Fruit fly (Drosophila melanogaster) whole organism, embryonic: ENCODE data around the gene CG46308.
A peak's percentile ranks its signal among the peaks of the same experiment; 100 is the strongest.

Experiments used
- Abd-B ChIP-seq: fragments of 200-800 bp; sonication (Bioruptor generic); optimal IDR thresholded peaks from 2 replicates; lab custom pipeline; 2018; ENCODE audit warnings: missing biosample characterization, mild to moderate bottlenecking, missing genetic modification characterization, moderate library complexity
- Aef1 ChIP-seq: fragments of 200-800 bp; sonication (Bioruptor generic); IDR thresholded peaks from 3 replicates; pipeline ENCODE4 v1.3.6; 2022; ENCODE audit warnings: missing biosample characterization, missing genetic modification characterization
- Atf-2 ChIP-seq: fragments of 200-800 bp; sonication (Bioruptor generic); optimal IDR thresholded peaks from 2 replicates; lab custom pipeline; 2016; ENCODE audit warnings: missing biosample characterization, missing genetic modification characterization
- Atf6 ChIP-seq: fragments of 200-800 bp; sonication (Bioruptor generic); IDR thresholded peaks from 2 replicates; pipeline ENCODE4 v1.3.6; 2022; ENCODE audit warnings: missing biosample characterization, missing genetic modification characterization
- B-H1 ChIP-seq: fragments of 200-800 bp; sonication (Bioruptor generic); IDR thresholded peaks from 3 replicates; pipeline ENCODE4 v1.3.6; 2022; ENCODE audit warnings: missing biosample characterization, missing genetic modification characterization
- CG10267 ChIP-seq: fragments of 200-800 bp; sonication (Bioruptor generic); optimal IDR thresholded peaks from 2 replicates; lab custom pipeline; 2018; ENCODE audit warnings: missing biosample characterization, mild to moderate bottlenecking, missing genetic modification characterization, moderate library complexity
- CG10979 ChIP-seq: fragments of 200-800 bp; sonication (Bioruptor generic); optimal IDR thresholded peaks from 2 replicates; lab custom pipeline; 2018; ENCODE audit warnings: missing biosample characterization, mild to moderate bottlenecking, missing genetic modification characterization, moderate library complexity
- CG12104 ChIP-seq: fragments of 200-800 bp; sonication (Bioruptor generic); optimal IDR thresholded peaks from 3 replicates; lab custom pipeline; 2016; ENCODE audit warnings: missing biosample characterization, missing genetic modification characterization
- CG17361 ChIP-seq: fragments of 200-800 bp; sonication (Bioruptor generic); IDR thresholded peaks from 3 replicates; pipeline ENCODE4 v1.3.6; 2022; ENCODE audit warnings: missing biosample characterization, missing genetic modification characterization
- CG2199 ChIP-seq: fragments of 200-800 bp; sonication (Bioruptor generic); IDR thresholded peaks from 3 replicates; pipeline ENCODE4 v1.3.6; 2022; ENCODE audit warnings: missing biosample characterization, missing genetic modification characterization
- CG30431 ChIP-seq: fragments of 200-800 bp; sonication (Bioruptor generic); optimal IDR thresholded peaks from 2 replicates; lab custom pipeline; 2017; ENCODE audit warnings: missing biosample characterization, missing genetic modification characterization
- CG3407 ChIP-seq: fragments of 200-800 bp; sonication (Bioruptor generic); optimal IDR thresholded peaks from 2 replicates; lab custom pipeline; 2018; ENCODE audit warnings: missing biosample characterization, mild to moderate bottlenecking, missing genetic modification characterization
- CG4360 ChIP-seq: fragments of 200-800 bp; sonication (Bioruptor generic); IDR thresholded peaks from 2 replicates; pipeline ENCODE4 v1.3.6; 2022; ENCODE audit warnings: missing biosample characterization, missing genetic modification characterization
- CG43689 ChIP-seq: fragments of 200-800 bp; sonication (Bioruptor generic); IDR thresholded peaks from 2 replicates; pipeline ENCODE4 v1.3.6; 2022; ENCODE audit warnings: missing biosample characterization, missing genetic modification characterization
- CG4854 ChIP-seq: fragments of 200-800 bp; sonication (Bioruptor generic); optimal IDR thresholded peaks from 2 replicates; lab custom pipeline; 2016; ENCODE audit warnings: missing biosample characterization, missing genetic modification characterization, inconsistent platforms
- CG7372 ChIP-seq: fragments of 200-800 bp; sonication (Bioruptor generic); IDR thresholded peaks from 2 replicates; pipeline ENCODE4 v1.3.6; 2022; ENCODE audit warnings: missing biosample characterization, missing genetic modification characterization
- CG7786 ChIP-seq: fragments of 200-800 bp; sonication (Bioruptor generic); optimal IDR thresholded peaks from 2 replicates; lab custom pipeline; 2016; ENCODE audit warnings: missing biosample characterization, missing genetic modification characterization
- CG9215 ChIP-seq: fragments of 200-800 bp; sonication (Bioruptor generic); IDR thresholded peaks from 2 replicates; pipeline ENCODE4 v1.3.6; 2022; ENCODE audit warnings: missing biosample characterization, missing genetic modification characterization
- CG9727 ChIP-seq: fragments of 200-800 bp; sonication (Bioruptor generic); optimal IDR thresholded peaks from 3 replicates; lab custom pipeline; 2017; ENCODE audit warnings: missing biosample characterization, mild to moderate bottlenecking, missing genetic modification characterization
- E2f1 ChIP-seq: fragments of 200-800 bp; sonication (Bioruptor generic); IDR thresholded peaks from 2 replicates; pipeline ENCODE4 v1.3.6; 2022; ENCODE audit warnings: missing biosample characterization, missing genetic modification characterization
- HHEX ChIP-seq: fragments of 200-800 bp; sonication (Bioruptor generic); optimal IDR thresholded peaks from 3 replicates; lab custom pipeline; 2017; ENCODE audit warnings: missing biosample characterization, mild to moderate bottlenecking, missing genetic modification characterization, missing genetic modification reagents
- Mes4 ChIP-seq: fragments of 200-800 bp; sonication (Bioruptor generic); optimal IDR thresholded peaks from 2 replicates; lab custom pipeline; 2016; ENCODE audit warnings: missing biosample characterization, missing genetic modification characterization
- NC2β ChIP-seq: fragments of 200-800 bp; sonication (Bioruptor generic); optimal IDR thresholded peaks from 2 replicates; lab custom pipeline; 2016; ENCODE audit warnings: missing biosample characterization, missing genetic modification characterization
- Nf-YC ChIP-seq: fragments of 200-800 bp; optimal IDR thresholded peaks from 3 replicates; lab custom pipeline; 2019; ENCODE audit warnings: missing biosample characterization, mild to moderate bottlenecking, missing genetic modification characterization, moderate library complexity
- NfI ChIP-seq: fragments of 200-800 bp; sonication (Bioruptor generic); optimal IDR thresholded peaks from 3 replicates; lab custom pipeline; 2018; ENCODE audit warnings: missing biosample characterization, mild to moderate bottlenecking, missing genetic modification characterization, moderate library complexity
- Pdp1 ChIP-seq, 2 experiments: fragments of 200-800 bp; sonication (Bioruptor generic); optimal IDR thresholded peaks; 3 replicates each; lab custom pipeline; 2016; ENCODE audit warnings: missing biosample characterization in 2 of 2, missing genetic modification characterization in 2 of 2, mild to moderate bottlenecking in 1 of 2, moderate library complexity in 1 of 2
- Ravus ChIP-seq: fragments of 200-800 bp; sonication (Bioruptor generic); IDR thresholded peaks from 2 replicates; pipeline ENCODE4 v1.3.6; 2022; ENCODE audit warnings: missing biosample characterization, missing genetic modification characterization
- Rfx ChIP-seq: fragments of 200-800 bp; sonication (Bioruptor generic); IDR thresholded peaks from 2 replicates; pipeline ENCODE4 v1.3.6; 2022; ENCODE audit warnings: missing biosample characterization, missing genetic modification characterization
- Spps ChIP-seq: fragments of 200-800 bp; sonication (Bioruptor generic); optimal IDR thresholded peaks from 2 replicates; lab custom pipeline; 2018; ENCODE audit warnings: missing biosample characterization, mild to moderate bottlenecking, missing genetic modification characterization
- ab ChIP-seq: fragments of 200-800 bp; sonication (Bioruptor generic); optimal IDR thresholded peaks from 2 replicates; lab custom pipeline; 2016; ENCODE audit warnings: missing biosample characterization, missing genetic modification characterization
- amos ChIP-seq: fragments of 200-800 bp; sonication (Bioruptor generic); IDR thresholded peaks from 2 replicates; pipeline ENCODE4 v1.3.6; 2022; ENCODE audit warnings: missing biosample characterization, missing genetic modification characterization; ENCODE audit not compliant: partially characterized antibody
- az2 ChIP-seq: fragments of 200-800 bp; sonication (Bioruptor generic); optimal IDR thresholded peaks from 3 replicates; lab custom pipeline; 2016; ENCODE audit warnings: missing biosample characterization, missing genetic modification characterization
- bowl ChIP-seq: fragments of 200-800 bp; sonication (Bioruptor generic); IDR thresholded peaks from 2 replicates; pipeline ENCODE4 v1.3.6; 2022; ENCODE audit warnings: missing biosample characterization, missing genetic modification characterization
- cato ChIP-seq: fragments of 200-800 bp; sonication (Bioruptor generic); optimal IDR thresholded peaks from 2 replicates; lab custom pipeline; 2016; ENCODE audit warnings: missing biosample characterization, missing genetic modification characterization, borderline replicate concordance
- dan ChIP-seq: fragments of 200-800 bp; sonication (Bioruptor generic); IDR thresholded peaks from 2 replicates; pipeline ENCODE4 v1.3.6; 2022; ENCODE audit warnings: missing biosample characterization, missing genetic modification characterization
- danr ChIP-seq: fragments of 200-800 bp; sonication (Bioruptor generic); IDR thresholded peaks from 2 replicates; pipeline ENCODE4 v1.3.6; 2022; ENCODE audit warnings: missing biosample characterization, missing genetic modification characterization
- fd102C ChIP-seq: fragments of 200-800 bp; sonication (Bioruptor generic); optimal IDR thresholded peaks from 2 replicates; lab custom pipeline; 2018; ENCODE audit warnings: missing biosample characterization, mild to moderate bottlenecking, missing genetic modification characterization, moderate library complexity
- gsb ChIP-seq: fragments of 200-800 bp; sonication (Bioruptor generic); IDR thresholded peaks from 2 replicates; pipeline ENCODE4 v1.3.6; 2022; ENCODE audit warnings: missing biosample characterization, missing genetic modification characterization
- hth ChIP-seq: fragments of >200 bp; optimal IDR thresholded peaks from 2 replicates; lab custom pipeline; 2017; ENCODE audit warnings: inconsistent platforms
- inv ChIP-seq: fragments of 200-800 bp; sonication (Bioruptor generic); IDR thresholded peaks from 2 replicates; pipeline ENCODE4 v1.3.6; 2022; ENCODE audit warnings: missing biosample characterization, missing genetic modification characterization; ENCODE audit not compliant: partially characterized antibody
- lmd ChIP-seq: fragments of 200-800 bp; sonication (Bioruptor generic); IDR thresholded peaks from 2 replicates; pipeline ENCODE4 v1.3.6; 2022; ENCODE audit warnings: missing biosample characterization, missing genetic modification characterization
- pan ChIP-seq, 4 experiments: fragments of >200 bp in 3 of 4; fragments of 200-800 bp in 1 of 4; sonication (Bioruptor generic) in 1 of 4; optimal IDR thresholded peaks in 3 of 4; IDR thresholded peaks in 1 of 4; 2 replicates each; pipeline versions ENCODE4 v1.3.6 to Lab custom; 2017 to 2022; ENCODE audit warnings: missing biosample characterization in 2 of 4, missing genetic modification characterization in 2 of 4, mixed read lengths in 1 of 4
- pb ChIP-seq: fragments of 200-800 bp; sonication (Bioruptor generic); optimal IDR thresholded peaks from 3 replicates; lab custom pipeline; 2016; ENCODE audit warnings: missing biosample characterization, missing genetic modification characterization
- prd ChIP-seq, 3 experiments: fragments of >200 bp in 2 of 3; fragments of 200-800 bp in 1 of 3; sonication (Bioruptor generic) in 1 of 3; optimal IDR thresholded peaks in 2 of 3; IDR thresholded peaks in 1 of 3; 2 replicates in 2 of 3; 3 replicates in 1 of 3; pipeline versions ENCODE4 v1.3.6 to Lab custom; 2017 to 2022; ENCODE audit warnings: missing biosample characterization in 1 of 3, missing genetic modification characterization in 1 of 3
- pum ChIP-seq: fragments of 200-800 bp; sonication (Bioruptor generic); optimal IDR thresholded peaks from 2 replicates; lab custom pipeline; 2016; ENCODE audit warnings: missing biosample characterization, missing genetic modification characterization
- sna ChIP-seq: fragments of 200-800 bp; sonication (Bioruptor generic); IDR thresholded peaks from 2 replicates; pipeline ENCODE4 v1.3.6; 2022; ENCODE audit warnings: missing biosample characterization, missing genetic modification characterization; ENCODE audit not compliant: partially characterized antibody
- sug ChIP-seq: fragments of 200-800 bp; optimal IDR thresholded peaks from 2 replicates; lab custom pipeline; 2019; ENCODE audit warnings: missing biosample characterization, mild to moderate bottlenecking, missing genetic modification characterization, moderate library complexity
- unpg ChIP-seq: fragments of 200-800 bp; sonication (Bioruptor generic); optimal IDR thresholded peaks from 3 replicates; lab custom pipeline; 2018; ENCODE audit warnings: missing biosample characterization, mild to moderate bottlenecking, missing genetic modification characterization, moderate library complexity

The CG46308 gene

DNA sequence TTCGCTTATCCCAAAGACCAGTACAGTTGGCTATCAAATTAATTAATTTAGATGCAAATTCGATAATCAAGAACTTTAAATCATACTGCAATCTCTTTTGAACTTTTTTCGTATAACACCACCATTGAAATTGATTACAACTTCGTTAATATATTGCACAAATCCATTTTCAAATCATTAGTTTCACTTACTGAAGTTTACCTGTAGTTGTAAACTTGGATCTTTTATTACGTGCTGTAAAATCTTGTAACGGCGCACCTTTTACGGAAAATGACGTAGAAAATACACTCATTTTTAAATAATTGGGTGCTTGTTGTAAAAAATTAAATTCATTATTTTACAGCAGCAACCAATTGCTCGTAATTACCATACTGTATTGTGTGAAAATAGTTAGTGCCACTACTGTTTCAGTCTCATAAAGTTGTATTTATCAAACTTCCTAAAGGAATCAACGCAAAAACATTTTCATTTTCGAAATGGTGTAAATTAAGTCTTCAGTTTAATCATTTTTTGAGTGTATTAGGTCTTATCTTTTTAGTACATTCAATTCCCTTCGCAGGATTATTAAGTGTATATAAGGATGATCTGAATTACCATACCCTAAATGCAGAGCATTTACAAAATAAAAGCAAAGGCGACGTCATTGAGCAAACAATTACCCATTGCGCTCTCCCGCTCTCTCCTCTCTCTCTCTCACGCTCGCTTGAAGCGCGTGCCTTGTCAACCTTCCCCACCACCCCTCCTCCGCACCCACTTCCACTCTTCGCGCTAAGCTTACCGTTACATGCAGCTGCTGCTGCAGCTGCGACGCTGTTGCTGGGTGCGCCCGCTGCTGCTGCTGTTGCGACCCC is 50.8 kb downstream of the CG46308 start (continued):
- TF ChIP-seq inv (no peak), hth (lab: Kevin White, UChicago) (no peak), Rfx (GFP tag; lab: Robert Waterston, UW) (peak; percentile 64), bowl (peak; percentile 70; the same call in 1 of the 2 replicates), Abd-B (GFP tag; lab: Kevin White, UChicago) (peak; percentile 49), danr (GFP tag; lab: Robert Waterston, UW) (no peak), pb (no peak), HHEX (GFP tag; lab: Kevin White, UChicago) (peak; percentile 19), NC2β (GFP tag; lab: Kevin White, UChicago) (no peak), Nf-YC (tag; lab: Kevin White, UChicago) (no peak), CG3407 (GFP tag; lab: Kevin White, UChicago) (no peak), Ravus (no peak), Pdp1 (GFP tag; optimal IDR thresholded peaks at IDR 0.05; lab: Kevin White, UChicago) (peak; percentile 19 to 41), amos (GFP tag; lab: Robert Waterston, UW) (no peak), CG4360 (GFP tag; lab: Robert Waterston, UW) (no peak), CG7372 (GFP tag; lab: Robert Waterston, UW) (no peak), CG30431 (GFP tag; lab: Kevin White, UChicago) (no peak), gsb (no peak), prd (optimal IDR thresholded peaks at IDR 0.05; lab: Kevin White, UChicago) (no peak), prd (GFP tag; IDR thresholded peaks at IDR 0.05; lab: Robert Waterston, UW) (peak; percentile 45; the same call in 2 of the 3 replicates), fd102C (GFP tag; lab: Kevin White, UChicago) (no peak), ab (GFP tag; lab: Kevin White, UChicago) (no peak), CG10979 (tag; lab: Kevin White, UChicago) (no peak), E2f1 (0 out of 2 replicates have a peak, but pooled peaks have one; percentile 13), az2 (GFP tag; lab: Kevin White, UChicago) (no peak), dan (GFP tag; lab: Robert Waterston, UW) (no peak), CG17361 (GFP tag; lab: Robert Waterston, UW) (peak; percentile 61; the same call in 2 of the 3 replicates), pan (optimal IDR thresholded peaks at IDR 0.05; lab: Kevin White, UChicago) (no peak), pan (GFP tag; optimal IDR thresholded peaks at IDR 0.05 in 1 of 2, IDR thresholded peaks at IDR 0.05 in 1 of 2) (peak in 1 of 2 experiments; percentile 48), CG4854 (GFP tag; lab: Kevin White, UChicago) (peak; percentile 21), Atf-2 (GFP tag; lab: Kevin White, UChicago) (no peak), CG7786 (GFP tag; lab: Kevin White, UChicago) (no peak), sna (GFP tag; lab: Robert Waterston, UW) (no peak), CG2199 (GFP tag; lab: Robert Waterston, UW) (peak; percentile 73; the same call in 1 of the 3 replicates), B-H1 (peak; percentile 17; the same call in 1 of the 3 replicates), sug (tag; lab: Kevin White, UChicago) (no peak), lmd (GFP tag; lab: Robert Waterston, UW) (peak; percentile 51; the same call in 1 of the 2 replicates), Spps (no peak), CG12104 (GFP tag; lab: Kevin White, UChicago) (no peak), Atf6 (peak; percentile 42; the same call in 1 of the 2 replicates), CG43689 (GFP tag; lab: Robert Waterston, UW) (no peak), pum (GFP tag; lab: Kevin White, UChicago) (no peak), cato (GFP tag; lab: Kevin White, UChicago) (no peak), CG9215 (GFP tag; lab: Robert Waterston, UW) (no peak), NfI (GFP tag; lab: Kevin White, UChicago) (no peak), Mes4 (no peak), CG9727 (GFP tag; lab: Kevin White, UChicago) (peak; percentile 56), Aef1 (GFP tag; lab: Robert Waterston, UW) (peak; percentile 34; the same call in 1 of the 3 replicates), CG10267 (tag; lab: Kevin White, UChicago) (no peak), unpg (GFP tag; lab: Kevin White, UChicago) (peak; percentile 46)
